Fruit fly (Drosophila melanogaster) whole organism, wandering third instar larva: ENCODE results near the gene CG13044.

Experiments used
- Dfd ChIP-seq: fragments of >200 bp; optimal IDR thresholded peaks from 2 replicates; lab custom pipeline; 2017; ENCODE audit warnings: missing biosample characterization, missing genetic modification characterization
- Dif ChIP-seq: fragments of 200-275, 200-300 bp; sonication (Bioruptor generic); optimal IDR thresholded peaks from 2 replicates; lab custom pipeline; 2018; ENCODE audit warnings: missing biosample characterization, missing genetic modification characterization; ENCODE audit not compliant: partially characterized antibody
- GATAd ChIP-seq: sonication (Bioruptor generic); optimal IDR thresholded peaks from 2 replicates; lab custom pipeline; 2016; ENCODE audit warnings: missing biosample characterization, missing genetic modification characterization
- HLH106 ChIP-seq: fragments of 200-800 bp; optimal IDR thresholded peaks from 3 replicates; lab custom pipeline; 2019; ENCODE audit warnings: missing biosample characterization, mild to moderate bottlenecking, missing genetic modification characterization, moderate library complexity
- Hnf4 ChIP-seq: fragments of 200-800 bp; sonication (Bioruptor generic); optimal IDR thresholded peaks from 2 replicates; lab custom pipeline; 2016; ENCODE audit warnings: missing biosample characterization, mild to moderate bottlenecking, missing genetic modification characterization
- Hr78 ChIP-seq: fragments of >200 bp; optimal IDR thresholded peaks from 2 replicates; lab custom pipeline; 2017; ENCODE audit warnings: missing biosample characterization, missing genetic modification characterization
- Hr83 ChIP-seq: fragments of 200-300 bp; sonication (Bioruptor generic); optimal IDR thresholded peaks from 2 replicates; lab custom pipeline; 2016; ENCODE audit warnings: missing biosample characterization, mild to moderate bottlenecking, missing genetic modification characterization, moderate library complexity; ENCODE audit not compliant: poor library complexity, severe bottlenecking
- Mio ChIP-seq: sonication (Bioruptor generic); optimal IDR thresholded peaks from 2 replicates; lab custom pipeline; 2016; ENCODE audit warnings: missing biosample characterization, missing genetic modification characterization
- Myc ChIP-seq: fragments of >200 bp; optimal IDR thresholded peaks from 2 replicates; lab custom pipeline; 2017
- N ChIP-seq: fragments of >200 bp; optimal IDR thresholded peaks from 2 replicates; lab custom pipeline; 2018; ENCODE audit warnings: missing biosample characterization, missing external identifiers, missing genetic modification characterization
- Rel ChIP-seq, 2 experiments: fragments of 200-800 bp; sonication (Bioruptor generic) in 1 of 2; optimal IDR thresholded peaks; 2 replicates in 1 of 2; 3 replicates in 1 of 2; lab custom pipeline; 2016 to 2019; ENCODE audit warnings: mild to moderate bottlenecking in 2 of 2, missing biosample characterization in 2 of 2, missing genetic modification characterization in 2 of 2, moderate library complexity in 1 of 2
- Sp1 ChIP-seq: fragments of 200-800 bp; sonication (Bioruptor generic); optimal IDR thresholded peaks from 3 replicates; lab custom pipeline; 2019; ENCODE audit warnings: missing biosample characterization, mild to moderate bottlenecking, missing genetic modification characterization, moderate library complexity
- Vsx2 ChIP-seq: fragments of 200-300, 225-300 bp; sonication (Bioruptor generic); optimal IDR thresholded peaks from 2 replicates; lab custom pipeline; 2018; ENCODE audit warnings: missing biosample characterization, missing genetic modification characterization; ENCODE audit not compliant: partially characterized antibody
- br ChIP-seq: fragments of 200-800 bp; sonication (Bioruptor generic); optimal IDR thresholded peaks from 2 replicates; lab custom pipeline; 2016; ENCODE audit warnings: missing biosample characterization, missing genetic modification characterization
- brk ChIP-seq: fragments of 200-800 bp; sonication (Bioruptor generic); optimal IDR thresholded peaks from 2 replicates; lab custom pipeline; 2016; ENCODE audit warnings: missing biosample characterization, mild to moderate bottlenecking, missing genetic modification characterization
- dl ChIP-seq, 2 experiments: fragments of 175-275, 200-275 bp in 1 of 2; fragments of 200-275 bp in 1 of 2; sonication (Bioruptor generic); optimal IDR thresholded peaks; lab custom pipeline; 2018; ENCODE audit warnings: mild to moderate bottlenecking in 2 of 2, missing biosample characterization in 2 of 2, missing genetic modification characterization in 2 of 2, moderate library complexity in 2 of 2; ENCODE audit not compliant: partially characterized antibody in 2 of 2, insufficient read depth in 1 of 2
- dmrt93B ChIP-seq: fragments of 200-800 bp; sonication (Bioruptor generic); optimal IDR thresholded peaks from 2 replicates; lab custom pipeline; 2018; ENCODE audit warnings: missing biosample characterization, mild to moderate bottlenecking, missing genetic modification characterization
- ey ChIP-seq: fragments of 200-800 bp; sonication (Bioruptor generic); optimal IDR thresholded peaks from 2 replicates; lab custom pipeline; 2016; ENCODE audit warnings: missing biosample characterization, missing genetic modification characterization
- foxo ChIP-seq, 2 experiments: fragments of 200-800 bp; sonication (Bioruptor generic); optimal IDR thresholded peaks; 2 replicates in 1 of 2; 3 replicates in 1 of 2; lab custom pipeline; 2016 to 2017; ENCODE audit warnings: missing biosample characterization in 2 of 2, missing genetic modification characterization in 2 of 2
- fru ChIP-seq: fragments of 200-800 bp; sonication (Bioruptor generic); optimal IDR thresholded peaks from 3 replicates; lab custom pipeline; 2016; ENCODE audit warnings: missing biosample characterization, mild to moderate bottlenecking, missing genetic modification characterization
- h ChIP-seq: fragments of 200-800 bp; sonication (Bioruptor generic); optimal IDR thresholded peaks from 3 replicates; lab custom pipeline; 2016; ENCODE audit warnings: missing biosample characterization, mild to moderate bottlenecking, missing genetic modification characterization
- lola ChIP-seq: fragments of >200 bp; optimal IDR thresholded peaks from 2 replicates; lab custom pipeline; 2017; ENCODE audit warnings: missing biosample characterization, missing genetic modification characterization
- pan ChIP-seq: fragments of >200 bp; optimal IDR thresholded peaks from 2 replicates; lab custom pipeline; 2017
- psq ChIP-seq: fragments of 200-800 bp; sonication (Bioruptor generic); optimal IDR thresholded peaks from 3 replicates; lab custom pipeline; 2017; ENCODE audit warnings: missing biosample characterization, mild to moderate bottlenecking, missing genetic modification characterization, moderate library complexity
- rgr ChIP-seq: fragments of 200-800 bp; sonication (Bioruptor generic); optimal IDR thresholded peaks from 3 replicates; lab custom pipeline; 2016; ENCODE audit warnings: missing biosample characterization, mild to moderate bottlenecking, missing genetic modification characterization
- sage ChIP-seq: fragments of 200-800 bp; sonication (Bioruptor generic); optimal IDR thresholded peaks from 2 replicates; lab custom pipeline; 2016; ENCODE audit warnings: missing biosample characterization, mild to moderate bottlenecking, missing genetic modification characterization
- sv ChIP-seq: fragments of 200-800 bp; sonication (Bioruptor generic); optimal IDR thresholded peaks from 3 replicates; lab custom pipeline; 2016; ENCODE audit warnings: missing biosample characterization, missing genetic modification characterization
- usp ChIP-seq: fragments of >200 bp; optimal IDR thresholded peaks from 2 replicates; lab custom pipeline; 2017; ENCODE audit warnings: missing biosample characterization, missing genetic modification characterization
- woc ChIP-seq: sonication (Bioruptor generic); optimal IDR thresholded peaks from 2 replicates; lab custom pipeline; 2016; ENCODE audit warnings: missing biosample characterization, mild to moderate bottlenecking, missing genetic modification characterization

Gene CG13044

dm6 chr3L:16277135-16277534 is 25.8 kb downstream of the CG13044 start, which contains the start of gene CG13065:
Gene CG13065 (plus strand): TSS chr3L:16277435.
- TF ChIP-seq Vsx2 (GFP tag; lab: Kevin White, UChicago) (no peak), foxo (GFP tag; optimal IDR thresholded peaks at IDR 0.05; lab: Kevin White, UChicago) (no peak), N (GFP tag; lab: Kevin White, UChicago) (no peak), Mio (GFP tag; lab: Kevin White, UChicago) (no peak), Hnf4 (GFP tag; lab: Kevin White, UChicago) (no peak), dl (GFP tag; optimal IDR thresholded peaks at IDR 0.05; lab: Kevin White, UChicago; ENCODE audit: insufficient read depth in 1 of 2, partially characterized antibody in 2 of 2) (no peak), Rel (GFP tag; optimal IDR thresholded peaks at IDR 0.05; lab: Kevin White, UChicago) (no peak), Rel (tag; optimal IDR thresholded peaks at IDR 0.05; lab: Kevin White, UChicago) (no peak), pan (lab: Kevin White, UChicago) (no peak), Sp1 (GFP tag; lab: Kevin White, UChicago) (no peak), brk (no peak), usp (GFP tag; lab: Kevin White, UChicago) (no peak), Hr78 (GFP tag; lab: Kevin White, UChicago) (no peak)

- TF ChIP-seq Sp1 (GFP tag; lab: Kevin White, UChicago) (no peak), Dfd (GFP tag; lab: Kevin White, UChicago) (no peak), rgr (no peak), Hr78 (GFP tag; lab: Kevin White, UChicago) (no peak), br (GFP tag; lab: Kevin White, UChicago) (no peak), sage (no peak), HLH106 (tag; lab: Kevin White, UChicago) (no peak), pan (lab: Kevin White, UChicago) (no peak)
These were observed 27.5 kb downstream of the CG13044 start for dm6 chr3L:16275391-16276017.

- TF ChIP-seq psq: no peak
- TF ChIP-seq Dif (GFP tag; lab: Kevin White, UChicago): no peak
- no peak for TF ChIP-seq pan (lab: Kevin White, UChicago)
- TF ChIP-seq Hr83 (GFP tag; lab: Kevin White, UChicago): no peak
- no peak for TF ChIP-seq rgr
- TF ChIP-seq dmrt93B (GFP tag; lab: Kevin White, UChicago): no peak
- TF ChIP-seq Vsx2 (GFP tag; lab: Kevin White, UChicago): no peak
- TF ChIP-seq woc (GFP tag; lab: Kevin White, UChicago): no peak
- no peak for TF ChIP-seq br (GFP tag; lab: Kevin White, UChicago)
- no peak for TF ChIP-seq foxo (GFP tag; optimal IDR thresholded peaks at IDR 0.05; lab: Kevin White, UChicago)
These were observed 30.5 kb downstream of the CG13044 start, which contains the start of gene CG13066 for dm6 chr3L:16272338-16272959. Gene CG13066 (plus strand): TSS chr3L:16272909.

- TF ChIP-seq lola (GFP tag; lab: Kevin White, UChicago): no peak
These were observed 32.1 kb downstream of the CG13044 start, which contains the start of the genes CG34248 and CG13067 for dm6 chr3L:16270802-16271332. Gene CG34248 (minus strand): TSS chr3L:16270902. Gene CG13067 (plus strand): TSS chr3L:16271282.

- no peak for TF ChIP-seq sage
- no peak for TF ChIP-seq lola (GFP tag; lab: Kevin White, UChicago)
- TF ChIP-seq Hnf4 (GFP tag; lab: Kevin White, UChicago): no peak
- TF ChIP-seq fru (GFP tag; lab: Kevin White, UChicago): no peak
- no peak for TF ChIP-seq dl (GFP tag; optimal IDR thresholded peaks at IDR 0.05; lab: Kevin White, UChicago; ENCODE audit: insufficient read depth in 1 of 2, partially characterized antibody in 2 of 2)
- TF ChIP-seq Hr78 (GFP tag; lab: Kevin White, UChicago): no peak
- TF ChIP-seq Sp1 (GFP tag; lab: Kevin White, UChicago): no peak
- TF ChIP-seq foxo (GFP tag; optimal IDR thresholded peaks at IDR 0.05; lab: Kevin White, UChicago): no peak
- TF ChIP-seq HLH106 (tag; lab: Kevin White, UChicago): no peak
- TF ChIP-seq h (GFP tag; lab: Kevin White, UChicago): no peak
- TF ChIP-seq GATAd (GFP tag; lab: Kevin White, UChicago): no peak
- TF ChIP-seq ey: no peak
- TF ChIP-seq Mio (GFP tag; lab: Kevin White, UChicago): no peak
- no peak for TF ChIP-seq Vsx2 (GFP tag; lab: Kevin White, UChicago)
- TF ChIP-seq psq: no peak
- TF ChIP-seq Myc: no peak
- TF ChIP-seq dmrt93B (GFP tag; lab: Kevin White, UChicago): no peak
- TF ChIP-seq sv (GFP tag; lab: Kevin White, UChicago): no peak
These were observed 33.9 kb downstream of the CG13044 start, which contains the start of gene CG13068 for dm6 chr3L:16269092-16269491. Gene CG13068 (plus strand): TSS chr3L:16269392.
